Fruit fly (Drosophila melanogaster): ENCODE results near the gene msl-1.
A peak's percentile ranks its signal among the peaks of the same experiment; 100 is the strongest.

The msl-1 gene

dm6 chr2L:18689376-18689775, 776 bp upstream of the msl-1 start, which contains the start of gene CG10336 (continued):
- TF ChIP-seq CG9609 (GFP tag; optimal IDR thresholded peaks at IDR 0.05) (no peak), Dp (GFP tag; optimal IDR thresholded peaks at IDR 0.05) (peak; percentile 89), CG17385 (GFP tag; optimal IDR thresholded peaks at IDR 0.05) (peak; percentile 99), Chrac-16 (GFP tag; optimal IDR thresholded peaks at IDR 0.05) (peak; percentile 0), zen2 (GFP tag; IDR thresholded peaks at IDR 0.05; ENCODE audit: partially characterized antibody) (peak; percentile 57; the same call in 1 of the 3 replicates), crc (GFP tag; optimal IDR thresholded peaks at IDR 0.05) (no peak), CG4617 (GFP tag; optimal IDR thresholded peaks at IDR 0.05; ENCODE audit: borderline replicate concordance) (peak; percentile 29), row (GFP tag; IDR thresholded peaks at IDR 0.05) (peak; percentile 74), Oli (tag; optimal IDR thresholded peaks at IDR 0.05) (no peak), Atf3 (GFP tag; optimal IDR thresholded peaks at IDR 0.05) (no peak), Lhr (GFP tag; optimal IDR thresholded peaks at IDR 0.05) (peak; percentile 9), yki (optimal IDR thresholded peaks at IDR 0.05) (peak; percentile 49), Aef1 (GFP tag; IDR thresholded peaks at IDR 0.05) (no peak), Sry-β (GFP tag; optimal IDR thresholded peaks at IDR 0.05) (peak; percentile 53), YL-1 (GFP tag; optimal IDR thresholded peaks at IDR 0.05) (peak; percentile 60), CG8290 (GFP tag; optimal IDR thresholded peaks at IDR 0.05) (no peak), CG8290 (tag; optimal IDR thresholded peaks at IDR 0.05) (peak in 1 of 2 experiments; percentile 1), CG1529 (GFP tag; optimal IDR thresholded peaks at IDR 0.05) (no peak), org-1 (GFP tag; optimal IDR thresholded peaks at IDR 0.05) (no peak), Atf6 (GFP tag; IDR thresholded peaks at IDR 0.05) (no peak), CG7963 (GFP tag; IDR thresholded peaks at IDR 0.05; ENCODE audit: partially characterized antibody) (0 out of 3 replicates have a peak, but pooled peaks have one; percentile 30), Max (GFP tag; optimal IDR thresholded peaks at IDR 0.05) (no peak), schlank (tag; optimal IDR thresholded peaks at IDR 0.05) (no peak), CG4282 (GFP tag; optimal IDR thresholded peaks at IDR 0.05) (no peak), CG15514 (GFP tag; optimal IDR thresholded peaks at IDR 0.05) (peak; percentile 55), CG9932 (GFP tag; IDR thresholded peaks at IDR 0.05) (peak; percentile 36; the same call in 1 of the 2 replicates), CG8924 (tag; optimal IDR thresholded peaks at IDR 0.05) (no peak), sqz (GFP tag; optimal IDR thresholded peaks at IDR 0.05) (peak; percentile 33), Pdp1 (GFP tag; optimal IDR thresholded peaks at IDR 0.05) (peak in 1 of 2 experiments; percentile 100), hbn (GFP tag; IDR thresholded peaks at IDR 0.05; ENCODE audit: partially characterized antibody) (peak; percentile 59), zfh2 (GFP tag; optimal IDR thresholded peaks at IDR 0.05) (no peak), CG10147 (GFP tag; optimal IDR thresholded peaks at IDR 0.05) (no peak), CG13424 (tag; optimal IDR thresholded peaks at IDR 0.05) (no peak), phol (tag; optimal IDR thresholded peaks at IDR 0.05) (peak; percentile 50), ATbp (GFP tag; optimal IDR thresholded peaks at IDR 0.05) (no peak), ato (GFP tag; IDR thresholded peaks at IDR 0.05; ENCODE audit: partially characterized antibody) (0 out of 2 replicates have a peak, but pooled peaks have one; percentile 25), CG34224 (GFP tag; IDR thresholded peaks at IDR 0.05; ENCODE audit: partially characterized antibody) (peak; percentile 47), maf-S (GFP tag; optimal IDR thresholded peaks at IDR 0.05) (no peak), crol (GFP tag; IDR thresholded peaks at IDR 0.05) (no peak), Trl (optimal IDR thresholded peaks at IDR 0.05) (no peak), Trl (GFP tag; optimal IDR thresholded peaks at IDR 0.05) (peak; percentile 2), CG1832 (GFP tag; optimal IDR thresholded peaks at IDR 0.05) (no peak), CG17568 (GFP tag; optimal IDR thresholded peaks at IDR 0.05) (no peak), CG1603 (tag; optimal IDR thresholded peaks at IDR 0.05) (peak; percentile 17), CG2875 (GFP tag; optimal IDR thresholded peaks at IDR 0.05) (no peak), HLH4C (GFP tag; IDR thresholded peaks at IDR 0.05; ENCODE audit: partially characterized antibody) (0 out of 3 replicates have a peak, but pooled peaks have one; percentile 8), Scr (GFP tag; IDR thresholded peaks at IDR 0.05; ENCODE audit: partially characterized antibody) (peak; percentile 61), BEAF-32 (GFP tag; optimal IDR thresholded peaks at IDR 0.05) (peak; percentile 16), toy (GFP tag; IDR thresholded peaks at IDR 0.05) (no peak), pzg (GFP tag; optimal IDR thresholded peaks at IDR 0.05) (peak; percentile 67)
